Fruit fly (Drosophila melanogaster) whole organism, embryonic: ENCODE measurements around the gene Dscam2.

ENCODE experiments used
- Abd-B ChIP-seq: fragments of 200-800 bp; sonication (Bioruptor generic); optimal IDR thresholded peaks from 2 replicates; lab custom pipeline; 2018; ENCODE audit warnings: missing biosample characterization, mild to moderate bottlenecking, missing genetic modification characterization, moderate library complexity
- BtbVII ChIP-seq: fragments of 200-800 bp; sonication (Bioruptor generic); optimal IDR thresholded peaks from 3 replicates; lab custom pipeline; 2017; ENCODE audit warnings: missing biosample characterization, mild to moderate bottlenecking, missing genetic modification characterization
- CG10321 ChIP-seq: fragments of 200-800 bp; sonication (Bioruptor generic); IDR thresholded peaks from 2 replicates; pipeline ENCODE4 v1.3.6; 2022; ENCODE audit warnings: missing biosample characterization, missing genetic modification characterization
- CG10366 ChIP-seq: fragments of 200-800 bp; sonication (Bioruptor generic); IDR thresholded peaks from 2 replicates; pipeline ENCODE4 v1.3.6; 2022; ENCODE audit warnings: missing biosample characterization, missing genetic modification characterization
- CG10462 ChIP-seq: fragments of 200-800 bp; sonication (Bioruptor generic); optimal IDR thresholded peaks from 2 replicates; lab custom pipeline; 2016; ENCODE audit warnings: missing biosample characterization, missing genetic modification characterization
- CG11398 ChIP-seq: fragments of 200-800 bp; sonication (Bioruptor generic); optimal IDR thresholded peaks from 2 replicates; lab custom pipeline; 2016; ENCODE audit warnings: missing biosample characterization, missing genetic modification characterization
- CG12236 ChIP-seq: fragments of 200-800 bp; sonication (Bioruptor generic); optimal IDR thresholded peaks from 2 replicates; lab custom pipeline; 2016; ENCODE audit warnings: missing biosample characterization, missing genetic modification characterization
- CG14860 ChIP-seq: fragments of 200-800 bp; sonication (Bioruptor generic); IDR thresholded peaks from 3 replicates; pipeline ENCODE4 v1.3.6; 2022; ENCODE audit warnings: missing biosample characterization, missing genetic modification characterization; ENCODE audit not compliant: partially characterized antibody
- CG15269 ChIP-seq: fragments of 200-800 bp; sonication (Bioruptor generic); optimal IDR thresholded peaks from 2 replicates; lab custom pipeline; 2018; ENCODE audit warnings: missing biosample characterization, mild to moderate bottlenecking, missing genetic modification characterization, moderate library complexity
- CG15514 ChIP-seq: fragments of 200-800 bp; sonication (Bioruptor generic); optimal IDR thresholded peaks from 3 replicates; lab custom pipeline; 2017; ENCODE audit warnings: missing biosample characterization, missing genetic modification characterization, mild to moderate bottlenecking, moderate library complexity, missing genetic modification reagents
- CG1602 ChIP-seq: fragments of 200-800 bp; sonication (Bioruptor generic); optimal IDR thresholded peaks from 3 replicates; lab custom pipeline; 2016; ENCODE audit warnings: missing biosample characterization, missing genetic modification characterization
- CG16813 ChIP-seq: fragments of 200-800 bp; sonication (Bioruptor generic); IDR thresholded peaks from 3 replicates; pipeline ENCODE4 v1.3.6; 2022; ENCODE audit warnings: missing biosample characterization, missing genetic modification characterization; ENCODE audit not compliant: partially characterized antibody
- CG17385 ChIP-seq: fragments of 200-800 bp; sonication (Bioruptor generic); optimal IDR thresholded peaks from 3 replicates; lab custom pipeline; 2018; ENCODE audit warnings: missing biosample characterization, mild to moderate bottlenecking, missing genetic modification characterization
- CG18262 ChIP-seq: fragments of 200-800 bp; optimal IDR thresholded peaks from 3 replicates; lab custom pipeline; 2019; ENCODE audit warnings: missing biosample characterization, mild to moderate bottlenecking, missing genetic modification characterization, moderate library complexity
- CG2678 ChIP-seq: fragments of 200-800 bp; sonication (Bioruptor generic); optimal IDR thresholded peaks from 3 replicates; lab custom pipeline; 2019; ENCODE audit warnings: missing biosample characterization, mild to moderate bottlenecking, missing genetic modification characterization, moderate library complexity
- CG2889 ChIP-seq: fragments of 200-800 bp; sonication (Bioruptor generic); IDR thresholded peaks from 3 replicates; pipeline ENCODE4 v1.3.6; 2022; ENCODE audit warnings: missing biosample characterization, missing genetic modification characterization
- CG30020 ChIP-seq: fragments of 200-800 bp; optimal IDR thresholded peaks from 2 replicates; lab custom pipeline; 2019; ENCODE audit warnings: missing biosample characterization, mild to moderate bottlenecking, missing genetic modification characterization, moderate library complexity
- CG42726 ChIP-seq: fragments of 200-800 bp; sonication (Bioruptor generic); IDR thresholded peaks from 2 replicates; pipeline ENCODE4 v1.3.6; 2022; ENCODE audit warnings: missing biosample characterization, missing genetic modification characterization; ENCODE audit not compliant: partially characterized antibody
- CG4282 ChIP-seq: fragments of 200-800 bp; sonication (Bioruptor generic); optimal IDR thresholded peaks from 2 replicates; lab custom pipeline; 2016; ENCODE audit warnings: missing biosample characterization, missing genetic modification characterization
- CG43689 ChIP-seq: fragments of 200-800 bp; sonication (Bioruptor generic); IDR thresholded peaks from 2 replicates; pipeline ENCODE4 v1.3.6; 2022; ENCODE audit warnings: missing biosample characterization, missing genetic modification characterization
- CG4424 ChIP-seq: fragments of 200-800 bp; sonication (Bioruptor generic); optimal IDR thresholded peaks from 3 replicates; lab custom pipeline; 2016; ENCODE audit warnings: missing biosample characterization, missing genetic modification characterization
- CG6683 ChIP-seq: fragments of 200-800 bp; sonication (Bioruptor generic); optimal IDR thresholded peaks from 2 replicates; lab custom pipeline; 2017; ENCODE audit warnings: missing biosample characterization, mild to moderate bottlenecking, missing genetic modification characterization, missing genetic modification reagents
- CG7987 ChIP-seq: fragments of 200-800 bp; sonication (Bioruptor generic); optimal IDR thresholded peaks from 2 replicates; lab custom pipeline; 2018; ENCODE audit warnings: missing biosample characterization, mild to moderate bottlenecking, missing genetic modification characterization, moderate library complexity
- CG9876 ChIP-seq: fragments of 200-800 bp; sonication (Bioruptor generic); optimal IDR thresholded peaks from 2 replicates; lab custom pipeline; 2016; ENCODE audit warnings: missing biosample characterization, missing genetic modification characterization
- Camta ChIP-seq: fragments of 200-800 bp; sonication (Bioruptor generic); optimal IDR thresholded peaks from 2 replicates; lab custom pipeline; 2016; ENCODE audit warnings: missing biosample characterization, missing genetic modification characterization
- CrebB ChIP-seq: fragments of 200-800 bp; sonication (Bioruptor generic); optimal IDR thresholded peaks from 3 replicates; lab custom pipeline; 2018; ENCODE audit warnings: missing biosample characterization, mild to moderate bottlenecking, missing genetic modification characterization
- Ets65A ChIP-seq: fragments of 200-800 bp; sonication (Bioruptor generic); peaks from one replicate; lab custom pipeline; 2016; ENCODE audit warnings: missing biosample characterization, missing genetic modification characterization
- Gug ChIP-seq: fragments of 200-800 bp; sonication (Bioruptor generic); IDR thresholded peaks from 4 replicates; pipeline ENCODE4 v1.3.6; 2022; ENCODE audit warnings: missing biosample characterization, missing genetic modification characterization
- Jarid2 ChIP-seq: fragments of 200-800 bp; sonication (Bioruptor generic); optimal IDR thresholded peaks from 3 replicates; lab custom pipeline; 2017; ENCODE audit warnings: mild to moderate bottlenecking, missing biosample characterization, missing genetic modification reagents, missing genetic modification characterization
- Myb ChIP-seq: fragments of 200-800 bp; sonication (Bioruptor generic); optimal IDR thresholded peaks from 2 replicates; lab custom pipeline; 2016; ENCODE audit warnings: missing biosample characterization, missing genetic modification characterization
- Nf-YC ChIP-seq: fragments of 200-800 bp; optimal IDR thresholded peaks from 3 replicates; lab custom pipeline; 2019; ENCODE audit warnings: missing biosample characterization, mild to moderate bottlenecking, missing genetic modification characterization, moderate library complexity
- Ptx1 ChIP-seq: fragments of 200-800 bp; sonication (Bioruptor generic); IDR thresholded peaks from 2 replicates; pipeline ENCODE4 v1.3.6; 2022; ENCODE audit warnings: missing biosample characterization, missing genetic modification characterization
- Sry-δ ChIP-seq: fragments of 200-800 bp; sonication (Bioruptor generic); optimal IDR thresholded peaks from 2 replicates; lab custom pipeline; 2016; ENCODE audit warnings: missing biosample characterization, missing genetic modification characterization
- cad ChIP-seq: fragments of >200 bp; optimal IDR thresholded peaks from 2 replicates; lab custom pipeline; 2017; ENCODE audit warnings: missing biosample characterization, missing genetic modification characterization
- cg ChIP-seq: fragments of 200-800 bp; sonication (Bioruptor generic); optimal IDR thresholded peaks from 3 replicates; lab custom pipeline; 2019; ENCODE audit warnings: missing biosample characterization, mild to moderate bottlenecking, missing genetic modification characterization, moderate library complexity
- chinmo ChIP-seq: fragments of 200-800 bp; sonication (Bioruptor generic); IDR thresholded peaks from 4 replicates; pipeline ENCODE4 v1.3.6; 2022; ENCODE audit warnings: missing biosample characterization, missing genetic modification characterization; ENCODE audit not compliant: partially characterized antibody
- ci ChIP-seq: fragments of 200-800 bp; sonication (Bioruptor generic); IDR thresholded peaks from 3 replicates; pipeline ENCODE4 v1.3.6; 2022; ENCODE audit warnings: missing biosample characterization, missing genetic modification characterization
- esg ChIP-seq: fragments of 200-800 bp; sonication (Bioruptor generic); conservative IDR thresholded peaks from 2 replicates; pipeline ENCODE4 v1.3.6; 2022; ENCODE audit warnings: missing biosample characterization, missing genetic modification characterization
- exex ChIP-seq: fragments of 200-800 bp; sonication (Bioruptor generic); optimal IDR thresholded peaks from 4 replicates; lab custom pipeline; 2018; ENCODE audit warnings: missing biosample characterization, mild to moderate bottlenecking, missing genetic modification characterization, moderate library complexity
- ftz-f1 ChIP-seq: fragments of 200-800 bp; sonication (Bioruptor generic); optimal IDR thresholded peaks from 2 replicates; lab custom pipeline; 2016; ENCODE audit warnings: missing biosample characterization, missing genetic modification characterization
- kah ChIP-seq: fragments of 200-800 bp; sonication (Bioruptor generic); optimal IDR thresholded peaks from 2 replicates; lab custom pipeline; 2018; ENCODE audit warnings: missing biosample characterization, mild to moderate bottlenecking, missing genetic modification characterization
- lab ChIP-seq: fragments of 200-800 bp; sonication (Bioruptor generic); optimal IDR thresholded peaks from 3 replicates; lab custom pipeline; 2017; ENCODE audit warnings: missing biosample characterization, missing genetic modification characterization, mild to moderate bottlenecking, moderate library complexity, missing genetic modification reagents
- nerfin-1 ChIP-seq: fragments of 200-800 bp; sonication (Bioruptor generic); optimal IDR thresholded peaks from 3 replicates; lab custom pipeline; 2019; ENCODE audit warnings: missing biosample characterization, mild to moderate bottlenecking, missing genetic modification characterization, moderate library complexity
- nom ChIP-seq: fragments of 200-800 bp; sonication (Bioruptor generic); optimal IDR thresholded peaks from 2 replicates; lab custom pipeline; 2017; ENCODE audit warnings: missing biosample characterization, missing genetic modification characterization, mild to moderate bottlenecking, moderate library complexity, missing genetic modification reagents
- pb ChIP-seq: fragments of 200-800 bp; sonication (Bioruptor generic); optimal IDR thresholded peaks from 3 replicates; lab custom pipeline; 2016; ENCODE audit warnings: missing biosample characterization, missing genetic modification characterization
- sc ChIP-seq, 3 experiments: fragments of >200 bp in 2 of 3; fragments of 200-800 bp in 1 of 3; sonication (Bioruptor generic) in 1 of 3; optimal IDR thresholded peaks; 2 replicates in 2 of 3; 3 replicates in 1 of 3; lab custom pipeline; 2017; ENCODE audit warnings: mild to moderate bottlenecking in 1 of 3, missing biosample characterization in 1 of 3, missing genetic modification characterization in 1 of 3, missing genetic modification reagents in 1 of 3
- sob ChIP-seq: fragments of 200-800 bp; sonication (Bioruptor generic); IDR thresholded peaks from 2 replicates; pipeline ENCODE4 v1.3.6; 2022; ENCODE audit warnings: missing biosample characterization, missing genetic modification characterization
- tin ChIP-seq: fragments of 200-800 bp; sonication (Bioruptor generic); optimal IDR thresholded peaks from 3 replicates; lab custom pipeline; 2016; ENCODE audit warnings: missing biosample characterization, missing genetic modification characterization
- wdn ChIP-seq: fragments of 200-800 bp; sonication (Bioruptor generic); IDR thresholded peaks from 2 replicates; pipeline ENCODE4 v1.3.6; 2022; ENCODE audit warnings: missing biosample characterization, missing genetic modification characterization

The Dscam2 gene

DNA sequence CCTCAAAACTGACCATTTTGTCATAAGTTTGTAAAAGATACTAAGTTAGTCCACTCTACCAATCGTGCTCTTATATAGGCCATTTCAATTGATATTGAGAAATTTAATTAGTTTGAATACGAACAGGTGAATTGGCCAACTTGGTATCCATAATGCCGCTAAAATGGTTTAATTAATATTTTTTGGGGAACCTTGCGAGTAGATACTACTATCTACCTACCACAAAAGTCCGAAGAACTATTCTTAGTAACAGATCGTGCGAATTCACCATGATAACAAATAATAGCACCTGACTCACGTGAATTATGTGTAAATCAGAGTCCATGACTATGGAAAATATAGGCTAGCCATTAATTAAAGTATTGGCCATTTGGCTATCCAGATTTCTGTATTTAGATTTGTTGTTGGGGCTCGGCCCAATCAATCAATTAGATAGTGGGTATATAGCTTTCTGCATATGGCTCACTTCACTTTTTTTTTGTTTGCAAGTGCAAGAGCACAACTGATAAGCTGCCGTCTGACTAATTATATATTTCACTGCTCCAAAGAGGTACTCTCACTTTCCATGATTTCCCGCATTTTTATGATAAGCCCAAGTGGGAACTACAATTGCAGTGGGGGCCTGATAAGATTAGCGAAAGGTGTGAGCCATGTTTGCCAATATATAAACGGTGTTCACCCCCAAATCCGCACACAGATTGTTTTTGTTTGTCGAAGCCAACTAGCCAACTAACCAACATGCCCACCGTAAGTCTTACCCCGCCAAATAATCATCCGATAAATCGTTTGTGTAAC, 61.3 kb downstream of the Dscam2 start, which contains the start of the genes Acbp4 and Acbp6 (continued):
- TF ChIP-seq nom (GFP tag; lab: Kevin White, UChicago) (no peak), CG15514 (GFP tag; lab: Kevin White, UChicago) (no peak), CG30020 (tag; lab: Kevin White, UChicago) (no peak), CG43689 (no peak), Nf-YC (tag; lab: Kevin White, UChicago) (no peak), CG12236 (GFP tag; lab: Kevin White, UChicago) (no peak), CG17385 (GFP tag; lab: Kevin White, UChicago) (no peak), CrebB (tag; lab: Kevin White, UChicago) (no peak), CG2889 (GFP tag; lab: Robert Waterston, UW) (no peak), ftz-f1 (GFP tag; lab: Kevin White, UChicago) (no peak), chinmo (0 out of 4 replicates have a peak, but pooled peaks have one; percentile 61), CG10321 (no peak), CG7987 (GFP tag; lab: Kevin White, UChicago) (no peak), CG18262 (tag; lab: Kevin White, UChicago) (no peak), lab (peak; percentile 25), cad (GFP tag; lab: Kevin White, UChicago) (no peak), CG16813 (no peak), kah (GFP tag; lab: Kevin White, UChicago) (no peak), Ets65A (GFP tag; lab: Kevin White, UChicago) (no peak), tin (no peak), CG6683 (no peak), Camta (no peak), Ptx1 (no peak), Sry-δ (no peak), exex (tag; lab: Kevin White, UChicago) (peak; percentile 81)
- TF ChIP-seq, all 482 proteins: peak for 7

DNA sequence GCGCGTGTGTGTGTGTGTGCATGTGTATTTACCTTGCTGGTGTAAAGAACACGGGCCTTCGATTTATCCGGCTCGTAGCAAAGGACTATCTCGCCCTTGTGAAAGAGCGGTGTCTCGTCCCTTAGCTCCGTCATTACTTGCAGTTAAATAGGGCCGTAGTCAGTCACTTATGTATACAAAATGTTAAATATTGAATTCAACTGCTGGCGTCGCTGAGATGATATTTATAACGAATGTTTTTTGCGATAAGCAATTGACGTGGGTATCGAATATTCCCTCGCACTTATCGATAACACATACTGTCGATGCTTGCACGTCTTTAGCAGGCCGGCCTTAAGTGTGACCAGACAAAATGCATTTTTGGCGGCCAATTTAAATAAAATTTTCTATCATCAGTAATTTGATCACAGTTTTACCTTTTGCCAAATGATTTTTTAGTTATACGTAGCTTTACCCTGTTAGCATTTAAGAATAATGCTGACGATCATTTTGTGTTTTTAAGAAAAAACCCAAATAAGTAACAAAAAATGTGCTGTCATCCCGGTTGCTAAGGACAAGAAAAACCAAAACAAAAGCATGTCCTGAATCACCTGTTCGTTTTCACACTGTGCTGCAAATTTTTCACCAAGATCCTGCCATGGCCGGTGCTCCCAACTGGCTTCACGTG, 64.3 kb downstream of the Dscam2 start, which contains the start of the genes msl-3 and BBS1:
Gene msl-3 (minus strand): TSS at position 245 of the 667 bp plus-strand sequence.
Gene BBS1 (plus strand): TSS at position 617 of the 667 bp plus-strand sequence.
- TF ChIP-seq CG11398 (GFP tag; lab: Kevin White, UChicago) (no peak), pb (no peak), CG2678 (tag; lab: Kevin White, UChicago) (no peak), CG9876 (GFP tag; lab: Kevin White, UChicago) (no peak), CG14860 (GFP tag; lab: Robert Waterston, UW) (peak; percentile 60; the same call in 2 of the 3 replicates), CG10462 (GFP tag; lab: Kevin White, UChicago) (no peak), CG10366 (GFP tag; lab: Robert Waterston, UW) (no peak), Gug (GFP tag; lab: Robert Waterston, UW) (no peak), CG4282 (GFP tag; lab: Kevin White, UChicago) (no peak), sc (optimal IDR thresholded peaks at IDR 0.05; lab: Kevin White, UChicago) (no peak), sc (GFP tag; optimal IDR thresholded peaks at IDR 0.05; lab: Kevin White, UChicago) (no peak), esg (GFP tag; lab: Robert Waterston, UW) (no peak), sob (GFP tag; lab: Robert Waterston, UW) (peak; percentile 33; the same call in 1 of the 2 replicates), ci (GFP tag; lab: Robert Waterston, UW) (no peak), cg (GFP tag; lab: Kevin White, UChicago) (peak; percentile 90), CG15269 (tag; lab: Kevin White, UChicago) (no peak), CG1602 (GFP tag; lab: Kevin White, UChicago) (no peak), CG42726 (no peak), BtbVII (no peak), Myb (GFP tag; lab: Kevin White, UChicago) (peak; percentile 84), nerfin-1 (tag; lab: Kevin White, UChicago) (no peak), Abd-B (GFP tag; lab: Kevin White, UChicago) (no peak), CG4424 (GFP tag; lab: Kevin White, UChicago) (no peak), Jarid2 (no peak), wdn (no peak)
